Worm (Caenorhabditis elegans) whole organism, L3 larva: ENCODE results near the gene R04D3.2.
A peak's percentile ranks its signal among the peaks of the same experiment; 100 is the strongest.

Experiments
- R02D3.7 ChIP-seq: fragments of 150-350 bp; optimal IDR thresholded peaks from 2 replicates; lab custom pipeline; 2014; ENCODE audit warnings: missing biosample characterization, missing genetic modification characterization
- ZK546.5 ChIP-seq: sonication (generic microtip); optimal IDR thresholded peaks from 2 replicates; lab custom pipeline; 2017; ENCODE audit warnings: missing biosample characterization, missing genetic modification characterization
- ama-1 ChIP-seq: fragments of 150-350 bp; optimal IDR thresholded peaks from 2 replicates; lab custom pipeline; 2018
- ceh-28 ChIP-seq: fragments of 150-350 bp; optimal IDR thresholded peaks from 2 replicates; lab custom pipeline; 2014; ENCODE audit warnings: missing biosample characterization, missing genetic modification reagents, missing genetic modification characterization
- ceh-82 ChIP-seq: fragments of 150-350 bp; optimal IDR thresholded peaks from 2 replicates; lab custom pipeline; 2014; ENCODE audit warnings: missing biosample characterization, missing genetic modification characterization
- ceh-9 ChIP-seq: sonication (generic microtip); optimal IDR thresholded peaks from 2 replicates; lab custom pipeline; 2018; ENCODE audit warnings: missing biosample characterization, missing genetic modification characterization
- daf-12 ChIP-seq: fragments of 150-350 bp; optimal IDR thresholded peaks from 2 replicates; lab custom pipeline; 2014; ENCODE audit warnings: missing biosample characterization, missing genetic modification reagents, missing genetic modification characterization
- elt-1 ChIP-seq: fragments of 150-350 bp; optimal IDR thresholded peaks from 2 replicates; lab custom pipeline; 2014; ENCODE audit warnings: missing biosample characterization, missing genetic modification characterization
- elt-2 ChIP-seq: sonication (generic microtip); optimal IDR thresholded peaks from 2 replicates; lab custom pipeline; 2016; ENCODE audit warnings: missing genetic modification reagents, mild to moderate bottlenecking, missing genetic modification characterization, missing compliant biosample characterization
- elt-3 ChIP-seq, 3 experiments: fragments of 150-350 bp in 1 of 3; sonication (generic microtip) in 2 of 3; optimal IDR thresholded peaks; 2 replicates in 2 of 3; 4 replicates in 1 of 3; lab custom pipeline; 2014 to 2017; ENCODE audit warnings: missing biosample characterization in 3 of 3, missing genetic modification characterization in 3 of 3
- eor-1 ChIP-seq, 2 experiments: fragments of 150-350 bp; optimal IDR thresholded peaks; 2 replicates each; lab custom pipeline; 2014 to 2018; ENCODE audit warnings: missing biosample characterization in 2 of 2, missing genetic modification characterization in 2 of 2
- fkh-10 ChIP-seq: sonication (generic microtip); optimal IDR thresholded peaks from 2 replicates; lab custom pipeline; 2017; ENCODE audit warnings: missing biosample characterization, missing genetic modification reagents, missing genetic modification characterization
- fkh-2 ChIP-seq: fragments of 150-350 bp; optimal IDR thresholded peaks from 2 replicates; lab custom pipeline; 2014; ENCODE audit warnings: missing biosample characterization, missing genetic modification reagents, missing genetic modification characterization
- fos-1 ChIP-seq: fragments of 150-350 bp; optimal IDR thresholded peaks from 2 replicates; lab custom pipeline; 2014; ENCODE audit warnings: missing biosample characterization, missing genetic modification characterization
- hmg-11 ChIP-seq: sonication (generic microtip); optimal IDR thresholded peaks from 2 replicates; lab custom pipeline; 2016; ENCODE audit warnings: missing genetic modification characterization, missing compliant biosample characterization
- jun-1 ChIP-seq: fragments of 150-350 bp; optimal IDR thresholded peaks from 2 replicates; lab custom pipeline; 2014; ENCODE audit warnings: missing biosample characterization, missing genetic modification reagents, missing genetic modification characterization
- lin-39 ChIP-seq: fragments of 150-350 bp; optimal IDR thresholded peaks from 2 replicates; lab custom pipeline; 2018; ENCODE audit warnings: missing biosample characterization, missing genetic modification reagents, missing genetic modification characterization
- mdl-1 ChIP-seq: fragments of 150-350 bp; optimal IDR thresholded peaks from 2 replicates; lab custom pipeline; 2014; ENCODE audit warnings: missing biosample characterization, missing genetic modification characterization
- nhr-11 ChIP-seq: fragments of 150-350 bp; optimal IDR thresholded peaks from 2 replicates; lab custom pipeline; 2014; ENCODE audit warnings: missing biosample characterization, missing genetic modification characterization
- nhr-23 ChIP-seq: fragments of 150-350 bp; optimal IDR thresholded peaks from 2 replicates; lab custom pipeline; 2014; ENCODE audit warnings: missing biosample characterization, missing genetic modification reagents, missing genetic modification characterization
- nhr-237 ChIP-seq: fragments of 150-350 bp; optimal IDR thresholded peaks from 2 replicates; lab custom pipeline; 2014; ENCODE audit warnings: missing biosample characterization, missing genetic modification characterization
- nhr-28 ChIP-seq: fragments of 150-350 bp; optimal IDR thresholded peaks from 2 replicates; lab custom pipeline; 2014; ENCODE audit warnings: missing biosample characterization, missing genetic modification characterization
- nhr-43 ChIP-seq: sonication (generic microtip); optimal IDR thresholded peaks from 2 replicates; lab custom pipeline; 2016; ENCODE audit warnings: mild to moderate bottlenecking, missing genetic modification characterization, missing compliant biosample characterization; ENCODE audit not compliant: poor library complexity, severe bottlenecking
- nhr-67 ChIP-seq: fragments of 150-350 bp; optimal IDR thresholded peaks from 2 replicates; lab custom pipeline; 2014; ENCODE audit warnings: missing biosample characterization, missing genetic modification characterization
- nhr-76 ChIP-seq: fragments of 150-350 bp; sonication (generic microtip); optimal IDR thresholded peaks from 5 replicates; lab custom pipeline; 2014; ENCODE audit warnings: missing biosample characterization, missing genetic modification characterization
- pha-4 ChIP-seq: fragments of 150-350 bp; optimal IDR thresholded peaks from 2 replicates; lab custom pipeline; 2014; ENCODE audit warnings: missing biosample characterization, missing genetic modification reagents, missing genetic modification characterization
- pqm-1 ChIP-seq: fragments of 150-350 bp; optimal IDR thresholded peaks from 2 replicates; lab custom pipeline; 2017; ENCODE audit warnings: missing biosample characterization, missing genetic modification characterization, inconsistent platforms
- sea-2 ChIP-seq: fragments of 150-350 bp; sonication (generic microtip); optimal IDR thresholded peaks from 4 replicates; lab custom pipeline; 2014; ENCODE audit warnings: missing biosample characterization, missing genetic modification reagents, missing genetic modification characterization
- skn-1 ChIP-seq: fragments of 150-350 bp; optimal IDR thresholded peaks from 2 replicates; lab custom pipeline; 2014; ENCODE audit warnings: missing biosample characterization, missing genetic modification characterization
- tbx-2 ChIP-seq: sonication (generic microtip); optimal IDR thresholded peaks from 2 replicates; lab custom pipeline; 2016; ENCODE audit warnings: mild to moderate bottlenecking, missing genetic modification characterization, missing compliant biosample characterization
- unc-39 ChIP-seq: sonication (generic microtip); optimal IDR thresholded peaks from 4 replicates; lab custom pipeline; 2017; ENCODE audit warnings: missing biosample characterization, missing genetic modification characterization
- unc-62 ChIP-seq: fragments of 150-350 bp; sonication (generic microtip); optimal IDR thresholded peaks from 4 replicates; lab custom pipeline; 2014; ENCODE audit warnings: missing biosample characterization, missing genetic modification reagents, missing genetic modification characterization
- zag-1 ChIP-seq: fragments of 150-350 bp; optimal IDR thresholded peaks from 2 replicates; lab custom pipeline; 2014; ENCODE audit warnings: missing biosample characterization, missing genetic modification characterization
- ztf-4 ChIP-seq: fragments of 150-350 bp; optimal IDR thresholded peaks from 2 replicates; lab custom pipeline; 2014; ENCODE audit warnings: missing biosample characterization, missing genetic modification characterization

R04D3.2 gene

ce11 chrX:13284091-13284490 lies 2.3 kb downstream of the R04D3.2 start, which contains the start of gene cyp-14A4:
cyp-14A4 (minus strand) TSS chrX:13284197.
- TF ChIP-seq unc-39 (tag; lab: Kevin White, UChicago) (no peak), fkh-2 (tag; lab: Kevin White, UChicago) (no peak), eor-1 (tag; optimal IDR thresholded peaks at IDR 0.05; lab: Kevin White, UChicago) (no peak), elt-3 (tag; optimal IDR thresholded peaks at IDR 0.05; lab: Kevin White, UChicago) (no peak), ceh-9 (no peak), sea-2 (GFP tag; lab: Kevin White, UChicago) (no peak), pha-4 (tag; lab: Kevin White, UChicago) (no peak), skn-1 (tag; lab: Kevin White, UChicago) (no peak), ama-1 (lab: Kevin White, UChicago) (no peak), jun-1 (no peak), ceh-28 (tag; lab: Kevin White, UChicago) (no peak), nhr-11 (no peak), ztf-4 (no peak), tbx-2 (no peak), zag-1 (no peak), R02D3.7 (no peak), ZK546.5 (tag; lab: Kevin White, UChicago) (no peak), elt-1 (tag; lab: Kevin White, UChicago) (no peak), unc-62 (no peak)
- TF ChIP-seq, all 47 proteins: peak for 0

ce11 chrX:13283462-13283861 lies 3.0 kb downstream of the R04D3.2 start:
- no peak for TF ChIP-seq pqm-1 (tag; lab: Kevin White, UChicago)
- TF ChIP-seq nhr-43 (tag; lab: Kevin White, UChicago) = peak; percentile 62
- TF ChIP-seq elt-2 (tag; lab: Kevin White, UChicago) = peak; percentile 16

- no peak for TF ChIP-seq ama-1 (lab: Kevin White, UChicago)
- TF ChIP-seq mdl-1 (tag; lab: Kevin White, UChicago) = no peak
- TF ChIP-seq daf-12 (tag; lab: Kevin White, UChicago) = no peak
- TF ChIP-seq fkh-10 (GFP tag; lab: Kevin White, UChicago) = no peak
These were observed 7.6 kb downstream of the R04D3.2 start, which contains the start of gene phf-33 for ce11 chrX:13278876-13279275. phf-33 (minus strand) TSS chrX:13278976.

ce11 chrX:13274102-13274501 lies 12.3 kb downstream of the R04D3.2 start, which contains the start of gene cyp-14A3:
cyp-14A3 (minus strand) TSS chrX:13274202.
- TF ChIP-seq nhr-11 = no peak

ce11 chrX:13269586-13269985 lies 16.8 kb downstream of the R04D3.2 start, which contains the start of gene cyp-14A2:
cyp-14A2 (minus strand) TSS chrX:13269686.
- TF ChIP-seq nhr-76 (tag; lab: Kevin White, UChicago) (no peak), pqm-1 (tag; lab: Kevin White, UChicago) (no peak), sea-2 (GFP tag; lab: Kevin White, UChicago) (no peak), nhr-67 (tag; lab: Kevin White, UChicago) (no peak), ztf-4 (no peak), jun-1 (no peak), fos-1 (no peak), fkh-10 (GFP tag; lab: Kevin White, UChicago) (no peak), nhr-237 (tag; lab: Kevin White, UChicago) (no peak), hmg-11 (tag; lab: Kevin White, UChicago) (no peak), lin-39 (tag; lab: Kevin White, UChicago) (no peak), ceh-9 (no peak), nhr-28 (tag; lab: Kevin White, UChicago) (no peak), ceh-82 (tag; lab: Kevin White, UChicago) (no peak)
- TF ChIP-seq, all 47 proteins: peak for 0

- TF ChIP-seq eor-1 (tag; optimal IDR thresholded peaks at IDR 0.05; lab: Kevin White, UChicago) = no peak
- TF ChIP-seq hmg-11 (tag; lab: Kevin White, UChicago) = no peak
- TF ChIP-seq ama-1 (lab: Kevin White, UChicago) = no peak
- TF ChIP-seq nhr-23 (tag; lab: Kevin White, UChicago) = peak; percentile 26
These were observed 19.2 kb downstream of the R04D3.2 start, which contains the start of gene cyp-14A1 for ce11 chrX:13267230-13267629. cyp-14A1 (minus strand) TSS chrX:13267355.
